Worm (Caenorhabditis elegans): ENCODE results near the gene fmo-5.

Gene fmo-5

DNA sequence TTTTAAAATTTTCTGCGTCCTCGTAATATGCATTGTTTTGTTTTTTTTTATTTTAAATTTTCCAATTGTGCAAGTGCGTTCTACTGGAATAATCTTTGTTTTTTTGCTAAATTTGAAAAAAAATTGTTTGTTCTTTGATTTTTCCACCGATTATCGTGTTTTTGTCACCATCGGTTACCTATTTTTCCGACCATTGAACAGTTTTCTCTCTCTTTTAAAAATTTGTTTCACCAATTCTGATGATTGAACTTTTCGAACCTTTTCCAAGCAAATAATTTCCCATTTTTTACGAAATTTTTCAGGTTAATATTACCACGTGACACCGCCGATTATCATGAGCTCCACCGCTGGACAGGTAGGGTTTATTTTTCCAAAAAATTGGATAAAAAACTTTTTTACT lies 8.0 kb upstream of the fmo-5 start, which contains the start of gene adh-5:
Gene adh-5, plus strand, starts transcription at position 301 of the 400 bp plus-strand sequence.
- TF ChIP-seq nhr-80 (tag; optimal IDR thresholded peaks at IDR 0.05) (no peak), sea-2 (GFP tag; IDR thresholded peaks at IDR 0.05) (no peak), F55B11.4 (tag; optimal IDR thresholded peaks at IDR 0.05; ENCODE audit: borderline replicate concordance, insufficient read depth) (no peak), somi-1 (GFP tag; optimal IDR thresholded peaks at IDR 0.05) (no peak), ztf-26 (tag; optimal IDR thresholded peaks at IDR 0.05) (no peak), die-1 (tag; optimal IDR thresholded peaks at IDR 0.05) (no peak), nhr-120 (GFP tag; IDR thresholded peaks at IDR 0.05) (no peak), F39B2.1 (GFP tag; IDR thresholded peaks at IDR 0.05) (no peak), Y95B8A.8 (GFP tag; IDR thresholded peaks at IDR 0.05) (no peak), B0336.3 (GFP tag; IDR thresholded peaks at IDR 0.05) (no peak), rpc-1 (optimal IDR thresholded peaks at IDR 0.05) (no peak), rpc-1 (tag; optimal IDR thresholded peaks at IDR 0.05) (no peak)

DNA sequence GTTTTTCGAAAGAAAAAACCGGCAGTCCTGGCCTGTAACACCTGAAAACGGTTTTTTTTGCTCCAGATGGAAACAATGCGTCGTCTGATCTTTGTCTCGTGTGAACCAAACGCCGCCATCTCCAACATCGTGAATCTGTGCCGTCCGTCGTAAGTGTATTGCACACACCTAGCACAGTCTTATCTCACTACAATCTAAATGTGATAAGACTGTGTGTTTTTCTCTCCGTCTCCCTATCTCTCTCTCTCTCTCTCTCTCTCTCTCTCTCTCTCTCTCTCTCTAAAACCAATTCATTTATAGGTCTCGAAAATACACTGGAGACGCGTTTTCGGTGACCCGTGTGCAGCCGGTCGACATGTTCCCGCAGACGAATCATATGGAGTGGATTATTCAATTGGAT lies 7.1 kb upstream of the fmo-5 start:
- TF ChIP-seq ceh-79 (tag; optimal IDR thresholded peaks at IDR 0.05) (no peak), pbrm-1 (GFP tag; IDR thresholded peaks at IDR 0.05) (0 out of 2 replicates have a peak, but pooled peaks have one; percentile 29), bed-1 (GFP tag; IDR thresholded peaks at IDR 0.05) (no peak), lin-54 (GFP tag; optimal IDR thresholded peaks at IDR 0.05) (peak; percentile 5), ceh-100 (GFP tag; IDR thresholded peaks at IDR 0.05) (no peak), rec-8 (tag; optimal IDR thresholded peaks at IDR 0.05) (no peak), F55B11.4 (tag; optimal IDR thresholded peaks at IDR 0.05; ENCODE audit: borderline replicate concordance, insufficient read depth) (no peak), ceh-58 (GFP tag; IDR thresholded peaks at IDR 0.05) (no peak), ztf-6 (GFP tag; IDR thresholded peaks at IDR 0.05) (no peak), F10E7.11 (tag; optimal IDR thresholded peaks at IDR 0.05) (no peak), nhr-90 (tag; optimal IDR thresholded peaks at IDR 0.05) (peak; percentile 35), madf-10 (tag; optimal IDR thresholded peaks at IDR 0.05) (no peak), lir-1 (GFP tag; conservative IDR thresholded peaks at IDR 0.05) (no peak), unc-130 (GFP tag; optimal IDR thresholded peaks at IDR 0.05) (no peak), tbp1 (GFP tag; optimal IDR thresholded peaks at IDR 0.05) (no peak), pha-4 (tag; optimal IDR thresholded peaks at IDR 0.05) (no peak), F57A8.1 (GFP tag; optimal IDR thresholded peaks at IDR 0.05) (no peak), akir-1 (GFP tag; optimal IDR thresholded peaks at IDR 0.05) (no peak), hmg-1.2 (GFP tag; IDR thresholded peaks at IDR 0.05) (peak; percentile 29; the same call in 1 of the 2 replicates), ekl-4 (GFP tag; IDR thresholded peaks at IDR 0.05) (no peak), F49E8.2 (tag; optimal IDR thresholded peaks at IDR 0.05; ENCODE audit: insufficient read depth) (no peak), Y53F4B.3 (GFP tag; IDR thresholded peaks at IDR 0.05) (no peak), attf-3 (GFP tag; conservative IDR thresholded peaks at IDR 0.05) (no peak), nhr-80 (tag; optimal IDR thresholded peaks at IDR 0.05) (peak; percentile 88), K11D2.4 (GFP tag; IDR thresholded peaks at IDR 0.05) (no peak), egl-44 (GFP tag; IDR thresholded peaks at IDR 0.05) (no peak), nfyb-1 (GFP tag; IDR thresholded peaks at IDR 0.05) (no peak), mel-28 (tag; optimal IDR thresholded peaks at IDR 0.05; ENCODE audit: borderline replicate concordance) (no peak), B0019.2 (GFP tag; conservative IDR thresholded peaks at IDR 0.05) (no peak), let-526 (GFP tag; IDR thresholded peaks at IDR 0.05) (no peak), Y53G8AR.9 (GFP tag; conservative IDR thresholded peaks at IDR 0.05) (no peak), aptf-2 (GFP tag; conservative IDR thresholded peaks at IDR 0.05) (no peak), sea-2 (GFP tag; IDR thresholded peaks at IDR 0.05) (no peak), ztf-25 (GFP tag; IDR thresholded peaks at IDR 0.05) (no peak), sdz-38 (tag; optimal IDR thresholded peaks at IDR 0.05) (no peak), ztf-28 (GFP tag; IDR thresholded peaks at IDR 0.05) (no peak), ztf-26 (tag; optimal IDR thresholded peaks at IDR 0.05) (no peak), lsl-1 (GFP tag; optimal IDR thresholded peaks at IDR 0.05) (no peak), bed-2 (GFP tag; IDR thresholded peaks at IDR 0.05) (no peak), attf-6 (GFP tag; IDR thresholded peaks at IDR 0.05) (no peak)

All from whole organism, young adult.